Worm (Caenorhabditis elegans): Measurements from ENCODE around the gene hgap-2.

hgap-2 gene

DNA sequence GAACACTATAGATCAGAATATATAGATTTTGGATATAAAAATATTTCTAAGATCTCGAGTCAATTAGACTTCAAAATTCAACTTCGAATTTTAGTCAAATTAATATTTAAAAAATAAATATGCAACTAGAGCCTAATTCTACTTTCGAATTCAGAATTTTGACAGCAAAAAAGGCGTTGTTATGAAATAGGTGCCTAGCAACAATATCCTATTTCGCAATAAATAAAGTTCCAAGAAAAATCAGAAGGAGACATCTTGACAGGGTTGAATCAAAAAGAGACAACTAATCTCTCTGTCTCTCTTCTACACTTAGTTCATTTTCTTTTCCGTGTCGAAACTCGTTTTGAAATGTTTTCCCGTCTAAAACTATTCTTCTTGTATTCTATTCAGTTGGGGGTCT is 9.4 kb downstream of the hgap-2 start:
- TF ChIP-seq mxl-3 (GFP tag; optimal IDR thresholded peaks at IDR 0.05), result no peak
- TF ChIP-seq unc-62 (GFP tag; optimal IDR thresholded peaks at IDR 0.05 in 1 of 2), result peak in 1 of 2 experiments; percentile 88
- no peak for TF ChIP-seq unc-62 (tag; optimal IDR thresholded peaks at IDR 0.05)

DNA sequence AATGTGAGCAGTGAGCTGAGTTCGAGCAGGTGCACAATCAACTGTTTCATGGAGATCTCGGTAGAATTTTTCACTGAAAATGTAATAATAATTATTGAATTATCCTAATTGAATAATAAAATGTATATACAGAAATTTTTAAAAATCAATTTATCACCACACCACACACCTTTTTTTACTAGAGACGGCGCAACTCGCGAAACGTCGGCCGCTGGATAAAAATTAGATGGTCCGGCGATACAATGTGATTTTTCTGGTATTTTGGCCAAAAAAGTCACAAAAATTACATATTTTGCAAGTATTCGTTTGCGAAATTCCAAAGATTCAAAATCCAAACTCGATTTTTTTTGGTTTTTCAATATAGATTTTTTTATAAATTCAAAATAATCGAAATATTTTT is 13.9 kb downstream of the hgap-2 start:
- TF ChIP-seq lin-38 (GFP tag; IDR thresholded peaks at IDR 0.05), result peak; percentile 25; the same call in 1 of the 2 replicates
- TF ChIP-seq R02D3.7 (tag; optimal IDR thresholded peaks at IDR 0.05), result no peak

DNA sequence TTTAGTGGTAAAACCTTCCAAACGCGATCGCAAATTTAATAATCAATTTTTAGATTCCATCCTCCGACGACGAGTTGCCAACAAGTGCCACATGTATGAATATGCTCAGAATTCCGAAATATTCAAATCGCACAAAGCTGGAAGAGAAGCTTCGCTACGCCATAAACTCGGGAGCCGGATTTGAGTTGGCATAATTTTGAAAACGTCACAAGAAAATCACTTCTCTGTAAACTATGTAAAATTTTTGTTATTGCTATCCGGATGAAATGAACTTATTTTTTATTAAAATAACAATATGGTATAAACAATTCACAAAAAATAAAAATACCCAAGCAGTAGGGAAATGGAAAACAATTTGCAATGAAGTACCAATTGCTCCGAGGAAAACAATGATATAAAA is 15.9 kb downstream of the hgap-2 start:
- TF ChIP-seq egl-27 (tag; optimal IDR thresholded peaks at IDR 0.05) (no peak), ceh-62 (tag; optimal IDR thresholded peaks at IDR 0.05) (no peak), Y48G9A.11 (GFP tag; IDR thresholded peaks at IDR 0.05) (no peak), hif-1 (tag; optimal IDR thresholded peaks at IDR 0.05) (no peak), F37D6.2 (tag; optimal IDR thresholded peaks at IDR 0.05) (no peak), Y105C5A.15 (GFP tag; IDR thresholded peaks at IDR 0.05) (no peak), lsy-2 (tag; optimal IDR thresholded peaks at IDR 0.05) (no peak), nhr-6 (tag; optimal IDR thresholded peaks at IDR 0.05) (no peak), hlh-11 (tag; optimal IDR thresholded peaks at IDR 0.05) (no peak), nhr-76 (tag; optimal IDR thresholded peaks at IDR 0.05) (no peak)

ce11 chrII:8664533-8664932 is 20.2 kb downstream of the hgap-2 start, which contains the start of gene etc-1:
Gene etc-1, plus strand, starts transcription at chrII:8664833.
- TF ChIP-seq daf-12 (tag; optimal IDR thresholded peaks at IDR 0.05) (no peak), ama-1 (optimal IDR thresholded peaks at IDR 0.05) (peak; percentile 11), unc-62 (GFP tag; optimal IDR thresholded peaks at IDR 0.05 in 1 of 2) (peak in 1 of 2 experiments; percentile 34), unc-62 (tag; optimal IDR thresholded peaks at IDR 0.05) (no peak)

ce11 chrII:8661539-8661938 is 23.2 kb downstream of the hgap-2 start, which contains the start of the genes piga-1 and eif-2Bepsilon:
Gene piga-1, minus strand, starts transcription at chrII:8661712.
Gene eif-2Bepsilon, plus strand, starts transcription at chrII:8661869.
- TF ChIP-seq tag-97 (GFP tag; IDR thresholded peaks at IDR 0.05) (no peak), Y105C5A.15 (GFP tag; IDR thresholded peaks at IDR 0.05) (no peak), ama-1 (optimal IDR thresholded peaks at IDR 0.05) (no peak), arid-1 (GFP tag; conservative IDR thresholded peaks at IDR 0.05) (no peak), lin-1 (GFP tag; IDR thresholded peaks at IDR 0.05) (no peak), jun-1 (tag; optimal IDR thresholded peaks at IDR 0.05) (no peak), tra-1 (GFP tag; IDR thresholded peaks at IDR 0.05) (no peak), unc-39 (tag; optimal IDR thresholded peaks at IDR 0.05) (no peak), T20F7.1 (GFP tag; optimal IDR thresholded peaks at IDR 0.05) (no peak), nhr-77 (tag; optimal IDR thresholded peaks at IDR 0.05) (peak; percentile 16), dve-1 (tag; optimal IDR thresholded peaks at IDR 0.05; ENCODE audit: insufficient read depth) (peak; percentile 22), mes-2 (tag; optimal IDR thresholded peaks at IDR 0.05; ENCODE audit: poor library complexity, severe bottlenecking) (peak; percentile 53), zfp-2 (tag; optimal IDR thresholded peaks at IDR 0.05) (no peak), ctbp-1 (GFP tag; IDR thresholded peaks at IDR 0.05) (no peak), gei-8 (GFP tag; optimal IDR thresholded peaks at IDR 0.05) (no peak), F10B5.3 (tag; optimal IDR thresholded peaks at IDR 0.05) (no peak), mxl-3 (GFP tag; optimal IDR thresholded peaks at IDR 0.05) (peak; percentile 24), rbr-2 (tag; optimal IDR thresholded peaks at IDR 0.05) (peak; percentile 16), dpl-1 (GFP tag; optimal IDR thresholded peaks at IDR 0.05) (peak; percentile 49), Y48G9A.11 (GFP tag; IDR thresholded peaks at IDR 0.05) (no peak), mdt-29 (GFP tag; IDR thresholded peaks at IDR 0.05) (no peak), hif-1 (tag; optimal IDR thresholded peaks at IDR 0.05) (peak in 1 of 2 experiments; percentile 3), daf-8 (GFP tag; IDR thresholded peaks at IDR 0.05) (no peak), lin-38 (GFP tag; IDR thresholded peaks at IDR 0.05) (peak; percentile 90), nhr-48 (tag; optimal IDR thresholded peaks at IDR 0.05) (no peak), mdl-1 (tag; optimal IDR thresholded peaks at IDR 0.05) (peak in 1 of 2 experiments; percentile 75), nhr-41 (GFP tag; IDR thresholded peaks at IDR 0.05) (no peak)
